Worm (Caenorhabditis elegans): ENCODE data around the gene kel-1.

DNA sequence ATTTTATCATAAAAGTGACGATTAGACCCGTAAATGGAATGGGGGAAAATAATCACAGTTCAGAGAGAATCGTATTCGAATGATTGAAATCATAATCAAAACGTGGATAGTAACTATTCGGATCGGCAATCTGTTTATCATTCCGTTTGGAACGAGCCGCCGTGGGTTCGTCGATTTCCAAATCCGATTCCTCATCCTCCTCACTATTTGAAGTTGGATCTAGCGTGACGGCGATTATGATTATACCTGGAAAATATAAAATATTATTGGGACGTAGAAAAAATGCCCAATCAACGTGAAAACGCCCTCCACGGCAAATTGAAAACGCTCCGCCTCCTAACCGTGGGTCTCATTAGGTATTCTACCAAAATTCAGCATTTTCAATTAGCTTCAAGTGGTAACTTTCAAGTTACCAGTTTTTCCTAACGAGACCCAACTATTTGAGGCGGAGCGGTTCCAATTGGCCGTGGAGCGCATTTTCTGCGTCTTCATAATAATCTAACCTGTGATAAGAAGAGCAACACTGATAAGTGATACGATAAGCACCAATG lies 42.5 kb downstream of the kel-1 start:
- TF ChIP-seq ama-1 (optimal IDR thresholded peaks at IDR 0.05) (no peak), B0310.2 (tag; optimal IDR thresholded peaks at IDR 0.05) (no peak), tbx-37 (GFP tag; conservative IDR thresholded peaks at IDR 0.05) (no peak), tra-4 (tag; optimal IDR thresholded peaks at IDR 0.05) (no peak), ceh-36 (tag; optimal IDR thresholded peaks at IDR 0.05) (no peak), aly-1 (tag; optimal IDR thresholded peaks at IDR 0.05) (no peak), ets-7 (tag; optimal IDR thresholded peaks at IDR 0.05) (no peak), flt-1 (GFP tag; IDR thresholded peaks at IDR 0.05) (no peak), hnd-1 (tag; optimal IDR thresholded peaks at IDR 0.05) (no peak)
